Fruit fly (Drosophila melanogaster) whole organism, embryonic: ENCODE measurements around the gene CG32816.

Experiments used
- Bteb2 ChIP-seq: fragments of 200-800 bp; sonication (Bioruptor generic); optimal IDR thresholded peaks from 2 replicates; lab custom pipeline; 2016; ENCODE audit warnings: missing biosample characterization, missing genetic modification characterization
- CG10321 ChIP-seq: fragments of 200-800 bp; sonication (Bioruptor generic); IDR thresholded peaks from 2 replicates; pipeline ENCODE4 v1.3.6; 2022; ENCODE audit warnings: missing biosample characterization, missing genetic modification characterization
- CG11093 ChIP-seq: fragments of 200-800 bp; sonication (Bioruptor generic); IDR thresholded peaks from 3 replicates; pipeline ENCODE4 v1.3.6; 2022; ENCODE audit warnings: missing biosample characterization, missing genetic modification characterization
- CG13894 ChIP-seq: fragments of 200-800 bp; sonication (Bioruptor generic); optimal IDR thresholded peaks from 3 replicates; lab custom pipeline; 2018; ENCODE audit warnings: missing biosample characterization, mild to moderate bottlenecking, missing genetic modification characterization, moderate library complexity
- CG14667 ChIP-seq: fragments of 200-800 bp; sonication (Bioruptor generic); IDR thresholded peaks from 2 replicates; pipeline ENCODE4 v1.3.6; 2022; ENCODE audit warnings: missing biosample characterization, missing genetic modification characterization
- CG15514 ChIP-seq: fragments of 200-800 bp; sonication (Bioruptor generic); optimal IDR thresholded peaks from 3 replicates; lab custom pipeline; 2017; ENCODE audit warnings: missing biosample characterization, missing genetic modification characterization, mild to moderate bottlenecking, moderate library complexity, missing genetic modification reagents
- CG16813 ChIP-seq: fragments of 200-800 bp; sonication (Bioruptor generic); IDR thresholded peaks from 3 replicates; pipeline ENCODE4 v1.3.6; 2022; ENCODE audit warnings: missing biosample characterization, missing genetic modification characterization; ENCODE audit not compliant: partially characterized antibody
- CG16863 ChIP-seq: fragments of 200-800 bp; sonication (Bioruptor generic); optimal IDR thresholded peaks from 3 replicates; lab custom pipeline; 2016; ENCODE audit warnings: missing biosample characterization, missing genetic modification characterization
- CG17328 ChIP-seq: fragments of 200-800 bp; sonication (Bioruptor generic); IDR thresholded peaks from 2 replicates; pipeline ENCODE4 v1.3.6; 2022; ENCODE audit warnings: missing biosample characterization, missing genetic modification characterization
- CG18262 ChIP-seq: fragments of 200-800 bp; optimal IDR thresholded peaks from 3 replicates; lab custom pipeline; 2019; ENCODE audit warnings: missing biosample characterization, mild to moderate bottlenecking, missing genetic modification characterization, moderate library complexity
- CG31365 ChIP-seq: fragments of 200-800 bp; sonication (Bioruptor generic); optimal IDR thresholded peaks from 2 replicates; lab custom pipeline; 2018; ENCODE audit warnings: missing biosample characterization, mild to moderate bottlenecking, missing genetic modification characterization
- CG3281 ChIP-seq: fragments of 200-800 bp; sonication (Bioruptor generic); optimal IDR thresholded peaks from 3 replicates; lab custom pipeline; 2017; ENCODE audit warnings: missing biosample characterization, mild to moderate bottlenecking, missing genetic modification characterization
- CG34422 ChIP-seq: fragments of 200-800 bp; sonication (Bioruptor generic); IDR thresholded peaks from 3 replicates; pipeline ENCODE4 v1.3.6; 2022; ENCODE audit warnings: missing biosample characterization, missing genetic modification characterization
- CG43689 ChIP-seq: fragments of 200-800 bp; sonication (Bioruptor generic); IDR thresholded peaks from 2 replicates; pipeline ENCODE4 v1.3.6; 2022; ENCODE audit warnings: missing biosample characterization, missing genetic modification characterization
- CG6272 ChIP-seq: fragments of 200-800 bp; sonication (Bioruptor generic); IDR thresholded peaks from 2 replicates; pipeline ENCODE4 v1.3.6; 2022; ENCODE audit warnings: missing biosample characterization, missing genetic modification characterization
- CG6689 ChIP-seq: fragments of 200-800 bp; sonication (Bioruptor generic); IDR thresholded peaks from 2 replicates; pipeline ENCODE4 v1.3.6; 2022; ENCODE audit warnings: missing biosample characterization, missing genetic modification characterization
- CG8478 ChIP-seq: fragments of >200 bp; optimal IDR thresholded peaks from 2 replicates; lab custom pipeline; 2018
- CG8944 ChIP-seq: fragments of 200-800 bp; sonication (Bioruptor generic); optimal IDR thresholded peaks from 3 replicates; lab custom pipeline; 2016; ENCODE audit warnings: missing biosample characterization, missing genetic modification characterization
- CG9817 ChIP-seq: fragments of 200-800 bp; sonication (Bioruptor generic); optimal IDR thresholded peaks from 2 replicates; lab custom pipeline; 2018; ENCODE audit warnings: missing biosample characterization, mild to moderate bottlenecking, missing genetic modification characterization, moderate library complexity
- CkIIα-i1 ChIP-seq: fragments of 200-800 bp; sonication (Bioruptor generic); IDR thresholded peaks from 2 replicates; pipeline ENCODE4 v1.3.6; 2022; ENCODE audit warnings: missing biosample characterization, missing genetic modification characterization
- D19B ChIP-seq: fragments of 200-800 bp; sonication (Bioruptor generic); optimal IDR thresholded peaks from 2 replicates; lab custom pipeline; 2017; ENCODE audit warnings: missing biosample characterization, mild to moderate bottlenecking, missing genetic modification characterization
- E2f2 ChIP-seq: fragments of 200-800 bp; sonication (Bioruptor generic); IDR thresholded peaks from 2 replicates; pipeline ENCODE4 v1.3.6; 2022; ENCODE audit warnings: missing biosample characterization, missing genetic modification characterization
- HLH4C ChIP-seq: fragments of 200-800 bp; sonication (Bioruptor generic); IDR thresholded peaks from 3 replicates; pipeline ENCODE4 v1.3.6; 2022; ENCODE audit warnings: missing biosample characterization, missing genetic modification characterization; ENCODE audit not compliant: partially characterized antibody
- Lhr ChIP-seq: fragments of 200-800 bp; sonication (Bioruptor generic); optimal IDR thresholded peaks from 3 replicates; lab custom pipeline; 2017; ENCODE audit warnings: mild to moderate bottlenecking, missing biosample characterization, missing genetic modification reagents, missing genetic modification characterization
- MTF-1 ChIP-seq: fragments of 200-800 bp; sonication (Bioruptor generic); optimal IDR thresholded peaks from 2 replicates; lab custom pipeline; 2018; ENCODE audit warnings: missing biosample characterization, mild to moderate bottlenecking, missing genetic modification characterization, borderline replicate concordance
- Med ChIP-seq: fragments of 200-800 bp; sonication (Bioruptor generic); peaks from one replicate; lab custom pipeline; 2016; ENCODE audit warnings: missing biosample characterization, missing genetic modification characterization, mild to moderate bottlenecking, inconsistent platforms, moderate library complexity
- Meics ChIP-seq: fragments of 200-800 bp; sonication (Bioruptor generic); optimal IDR thresholded peaks from 2 replicates; lab custom pipeline; 2017; ENCODE audit warnings: missing biosample characterization, mild to moderate bottlenecking, missing genetic modification characterization
- Nf-YA ChIP-seq: fragments of 200-800 bp; sonication (Bioruptor generic); IDR thresholded peaks from 2 replicates; pipeline ENCODE4 v1.3.6; 2022; ENCODE audit warnings: missing biosample characterization, missing genetic modification characterization
- Oli ChIP-seq: fragments of 200-800 bp; sonication (Bioruptor generic); optimal IDR thresholded peaks from 2 replicates; lab custom pipeline; 2018; ENCODE audit warnings: missing biosample characterization, mild to moderate bottlenecking, missing genetic modification characterization, moderate library complexity
- Opbp ChIP-seq: fragments of 200-800 bp; sonication (Bioruptor generic); IDR thresholded peaks from 3 replicates; pipeline ENCODE4 v1.3.6; 2022; ENCODE audit warnings: missing biosample characterization, missing genetic modification characterization; ENCODE audit not compliant: partially characterized antibody
- Pdp1 ChIP-seq, 2 experiments: fragments of 200-800 bp; sonication (Bioruptor generic); optimal IDR thresholded peaks; 3 replicates each; lab custom pipeline; 2016; ENCODE audit warnings: missing biosample characterization in 2 of 2, missing genetic modification characterization in 2 of 2, mild to moderate bottlenecking in 1 of 2, moderate library complexity in 1 of 2
- Ptx1 ChIP-seq: fragments of 200-800 bp; sonication (Bioruptor generic); IDR thresholded peaks from 2 replicates; pipeline ENCODE4 v1.3.6; 2022; ENCODE audit warnings: missing biosample characterization, missing genetic modification characterization
- Rfx ChIP-seq: fragments of 200-800 bp; sonication (Bioruptor generic); IDR thresholded peaks from 2 replicates; pipeline ENCODE4 v1.3.6; 2022; ENCODE audit warnings: missing biosample characterization, missing genetic modification characterization
- Scr ChIP-seq: fragments of 200-800 bp; sonication (Bioruptor generic); IDR thresholded peaks from 2 replicates; pipeline ENCODE4 v1.3.6; 2022; ENCODE audit warnings: missing biosample characterization, missing genetic modification characterization; ENCODE audit not compliant: partially characterized antibody
- Six4 ChIP-seq: fragments of 200-800 bp; sonication (Bioruptor generic); optimal IDR thresholded peaks from 2 replicates; lab custom pipeline; 2016; ENCODE audit warnings: missing biosample characterization, missing genetic modification characterization
- Sox100B ChIP-seq: fragments of 200-800 bp; sonication (Bioruptor generic); optimal IDR thresholded peaks from 3 replicates; lab custom pipeline; 2018; ENCODE audit warnings: missing biosample characterization, mild to moderate bottlenecking, missing genetic modification characterization
- Stat92E ChIP-seq, 3 experiments: fragments of >200 bp in 2 of 3; fragments of 200-800 bp in 1 of 3; sonication (Bioruptor generic) in 1 of 3; optimal IDR thresholded peaks; 2 replicates each; lab custom pipeline; 2017 to 2019; ENCODE audit warnings: missing biosample characterization in 3 of 3, missing genetic modification characterization in 3 of 3, mild to moderate bottlenecking in 1 of 3, moderate library complexity in 1 of 3
- crp ChIP-seq, 2 experiments: fragments of 200-800 bp; sonication (Bioruptor generic); optimal IDR thresholded peaks; 2 replicates in 1 of 2; 3 replicates in 1 of 2; lab custom pipeline; 2017; ENCODE audit warnings: missing biosample characterization in 2 of 2, missing genetic modification characterization in 2 of 2, mild to moderate bottlenecking in 1 of 2, moderate library complexity in 1 of 2
- gem ChIP-seq: fragments of 200-800 bp; sonication (Bioruptor generic); optimal IDR thresholded peaks from 2 replicates; lab custom pipeline; 2019; ENCODE audit warnings: missing biosample characterization, mild to moderate bottlenecking, missing genetic modification characterization, moderate library complexity
- grau ChIP-seq: fragments of 200-800 bp; optimal IDR thresholded peaks from 3 replicates; lab custom pipeline; 2019; ENCODE audit warnings: missing biosample characterization, mild to moderate bottlenecking, missing genetic modification characterization, moderate library complexity
- kay ChIP-seq: fragments of 200-800 bp; sonication (Bioruptor generic); optimal IDR thresholded peaks from 2 replicates; lab custom pipeline; 2016; ENCODE audit warnings: missing biosample characterization, missing genetic modification characterization
- lbe ChIP-seq: fragments of 200-800 bp; sonication (Bioruptor generic); optimal IDR thresholded peaks from 2 replicates; lab custom pipeline; 2016; ENCODE audit warnings: missing biosample characterization, mild to moderate bottlenecking, missing genetic modification characterization
- nau ChIP-seq: fragments of 200-800 bp; sonication (Bioruptor generic); optimal IDR thresholded peaks from 3 replicates; lab custom pipeline; 2017; ENCODE audit warnings: missing biosample characterization, mild to moderate bottlenecking, missing genetic modification characterization, missing genetic modification reagents
- nmo ChIP-seq: fragments of 200-800 bp; sonication (Bioruptor generic); optimal IDR thresholded peaks from 2 replicates; lab custom pipeline; 2018; ENCODE audit warnings: missing biosample characterization, mild to moderate bottlenecking, missing genetic modification characterization, moderate library complexity
- nom ChIP-seq: fragments of 200-800 bp; sonication (Bioruptor generic); optimal IDR thresholded peaks from 2 replicates; lab custom pipeline; 2017; ENCODE audit warnings: missing biosample characterization, missing genetic modification characterization, mild to moderate bottlenecking, moderate library complexity, missing genetic modification reagents
- pita ChIP-seq: fragments of 200-800 bp; sonication (Bioruptor generic); optimal IDR thresholded peaks from 2 replicates; lab custom pipeline; 2017; ENCODE audit warnings: missing biosample characterization, mild to moderate bottlenecking, missing genetic modification characterization
- pzg ChIP-seq: fragments of 200-800 bp; sonication (Bioruptor generic); optimal IDR thresholded peaks from 3 replicates; lab custom pipeline; 2018; ENCODE audit warnings: missing biosample characterization, mild to moderate bottlenecking, missing genetic modification characterization, moderate library complexity
- tio ChIP-seq: fragments of 200-800 bp; sonication (Bioruptor generic); optimal IDR thresholded peaks from 2 replicates; lab custom pipeline; 2017; ENCODE audit warnings: missing biosample characterization, missing genetic modification characterization, inconsistent platforms

Gene CG32816

DNA sequence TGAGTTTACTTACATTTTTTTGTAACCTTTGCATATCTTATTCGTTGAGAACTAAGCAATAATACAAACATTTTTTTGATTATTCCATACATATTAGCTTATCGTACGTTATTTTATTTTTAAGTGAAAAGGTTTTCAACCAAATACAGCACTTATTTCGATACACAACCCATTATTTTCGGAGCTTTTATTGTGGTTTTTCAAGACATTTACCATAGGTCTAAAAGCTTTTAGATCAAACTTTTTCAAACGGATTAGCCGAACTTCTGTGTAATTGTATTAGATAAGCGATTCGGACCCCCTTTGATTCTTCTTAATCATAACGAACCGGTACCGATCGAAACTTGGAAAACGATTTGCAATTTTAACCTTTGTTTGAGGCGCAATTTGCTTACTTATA, 119.6 kb downstream of the CG32816 start (continued):
- TF ChIP-seq Scr (GFP tag; lab: Robert Waterston, UW) (no peak), pita (GFP tag; lab: Kevin White, UChicago) (peak; percentile 24), CG8944 (no peak), Bteb2 (GFP tag; lab: Kevin White, UChicago) (no peak), CG34422 (GFP tag; lab: Robert Waterston, UW) (no peak), CG8478 (lab: Kevin White, UChicago) (no peak), CG15514 (GFP tag; lab: Kevin White, UChicago) (peak; percentile 29), CG16863 (GFP tag; lab: Kevin White, UChicago) (no peak)

DNA sequence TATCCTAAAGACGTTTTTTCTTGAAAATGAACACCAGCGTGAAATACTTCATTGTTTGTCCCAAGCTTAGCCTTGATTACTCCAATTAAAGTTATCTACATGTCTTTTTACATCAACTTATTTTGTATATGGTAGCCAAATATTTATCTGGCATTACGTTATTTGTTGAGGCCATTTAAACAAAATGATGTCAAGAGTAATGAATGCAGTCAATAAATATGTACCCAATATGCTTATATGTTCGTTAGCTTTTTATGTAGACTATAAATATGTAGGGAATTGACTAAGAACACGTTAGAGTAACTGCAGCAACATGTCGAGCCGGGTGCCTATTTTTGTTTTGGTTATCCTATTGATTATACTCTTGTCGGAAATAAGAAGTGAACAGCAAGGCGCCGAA, 120.3 kb downstream of the CG32816 start, which contains the start of gene CG43181:
TSS of gene CG43181 (plus strand) at position 301 of the 400 bp plus-strand sequence.
- TF ChIP-seq Opbp (GFP tag; lab: Robert Waterston, UW) (no peak), tio (GFP tag; lab: Kevin White, UChicago) (no peak), Six4 (GFP tag; lab: Kevin White, UChicago) (no peak), pzg (GFP tag; lab: Kevin White, UChicago) (no peak), kay (no peak), Stat92E (GFP tag; optimal IDR thresholded peaks at IDR 0.05; lab: Kevin White, UChicago) (no peak), nau (GFP tag; lab: Kevin White, UChicago) (no peak), D19B (GFP tag; lab: Kevin White, UChicago) (no peak), CG16813 (GFP tag; lab: Robert Waterston, UW) (no peak), CG11093 (GFP tag; lab: Robert Waterston, UW) (no peak), CG6272 (no peak), CG9817 (no peak), crp (GFP tag; optimal IDR thresholded peaks at IDR 0.05; lab: Kevin White, UChicago) (no peak), CG31365 (tag; lab: Kevin White, UChicago) (no peak), MTF-1 (GFP tag; lab: Kevin White, UChicago) (no peak), CG14667 (GFP tag; lab: Robert Waterston, UW) (no peak), CG10321 (GFP tag; lab: Robert Waterston, UW) (no peak), CkIIα-i1 (no peak), Nf-YA (GFP tag; lab: Robert Waterston, UW) (no peak)

- TF ChIP-seq E2f2, result 0 out of 2 replicates have a peak, but pooled peaks have one; percentile 13
- TF ChIP-seq Oli (tag; lab: Kevin White, UChicago), result peak; percentile 27
- no peak for TF ChIP-seq lbe
- peak; percentile 20 for TF ChIP-seq grau
- peak; percentile 64 for TF ChIP-seq gem (tag; lab: Kevin White, UChicago)
- TF ChIP-seq CG13894 (tag; lab: Kevin White, UChicago), result no peak
- peak; percentile 76 for TF ChIP-seq nom (GFP tag; lab: Kevin White, UChicago)
- peak; percentile 11 for TF ChIP-seq nmo (GFP tag; lab: Kevin White, UChicago)
- TF ChIP-seq CG18262 (tag; lab: Kevin White, UChicago), result peak; percentile 25
- peak; percentile 34 for TF ChIP-seq CG3281 (GFP tag; lab: Kevin White, UChicago)
- TF ChIP-seq HLH4C, result no peak
- peak; percentile 13 for TF ChIP-seq Meics
- TF ChIP-seq CG6689 (GFP tag; lab: Robert Waterston, UW), result 0 out of 2 replicates have a peak, but pooled peaks have one; percentile 16
- TF ChIP-seq Lhr, result no peak
- no peak for TF ChIP-seq CG43689 (GFP tag; lab: Robert Waterston, UW)
- peak; percentile 26; the same call in 1 of the 2 replicates for TF ChIP-seq Ptx1 (GFP tag; lab: Robert Waterston, UW)
- TF ChIP-seq Pdp1 (GFP tag; optimal IDR thresholded peaks at IDR 0.05; lab: Kevin White, UChicago), result peak in 1 of 2 experiments; percentile 6
- TF ChIP-seq CG17328 (GFP tag; lab: Robert Waterston, UW), result 0 out of 2 replicates have a peak, but pooled peaks have one; percentile 24
- TF ChIP-seq Med (GFP tag; lab: Kevin White, UChicago), result peak; percentile 83
- peak; percentile 31; the same call in 1 of the 2 replicates for TF ChIP-seq Rfx
- TF ChIP-seq Sox100B (GFP tag; lab: Kevin White, UChicago), result peak; percentile 18
These were observed 125.3 kb downstream of the CG32816 start for dm6 chrX:345246-345645.
